Fruit fly (Drosophila melanogaster) whole organism, wandering third instar larva: ENCODE results near the gene CG32706.

ENCODE experiments used
- CG32264 ChIP-seq: fragments of 200-800 bp; sonication (Bioruptor generic); optimal IDR thresholded peaks from 2 replicates; lab custom pipeline; 2016; ENCODE audit warnings: missing biosample characterization, missing genetic modification characterization
- CG9705 ChIP-seq: fragments of 200-800 bp; sonication (Bioruptor generic); optimal IDR thresholded peaks from 2 replicates; lab custom pipeline; 2018; ENCODE audit warnings: missing biosample characterization, mild to moderate bottlenecking, missing genetic modification characterization
- CrebA ChIP-seq: fragments of 200-800 bp; sonication (Bioruptor generic); optimal IDR thresholded peaks from 2 replicates; lab custom pipeline; 2016; ENCODE audit warnings: missing biosample characterization, mild to moderate bottlenecking, missing genetic modification characterization, borderline replicate concordance
- Dfd ChIP-seq: fragments of >200 bp; optimal IDR thresholded peaks from 2 replicates; lab custom pipeline; 2017; ENCODE audit warnings: missing biosample characterization, missing genetic modification characterization
- Dif ChIP-seq: fragments of 200-275, 200-300 bp; sonication (Bioruptor generic); optimal IDR thresholded peaks from 2 replicates; lab custom pipeline; 2018; ENCODE audit warnings: missing biosample characterization, missing genetic modification characterization; ENCODE audit not compliant: partially characterized antibody
- GATAd ChIP-seq: sonication (Bioruptor generic); optimal IDR thresholded peaks from 2 replicates; lab custom pipeline; 2016; ENCODE audit warnings: missing biosample characterization, missing genetic modification characterization
- HLH106 ChIP-seq: fragments of 200-800 bp; optimal IDR thresholded peaks from 3 replicates; lab custom pipeline; 2019; ENCODE audit warnings: missing biosample characterization, mild to moderate bottlenecking, missing genetic modification characterization, moderate library complexity
- Hr78 ChIP-seq: fragments of >200 bp; optimal IDR thresholded peaks from 2 replicates; lab custom pipeline; 2017; ENCODE audit warnings: missing biosample characterization, missing genetic modification characterization
- Hr83 ChIP-seq: fragments of 200-300 bp; sonication (Bioruptor generic); optimal IDR thresholded peaks from 2 replicates; lab custom pipeline; 2016; ENCODE audit warnings: missing biosample characterization, mild to moderate bottlenecking, missing genetic modification characterization, moderate library complexity; ENCODE audit not compliant: poor library complexity, severe bottlenecking
- Jra ChIP-seq: sonication (Bioruptor generic); optimal IDR thresholded peaks from 2 replicates; lab custom pipeline; 2016; ENCODE audit warnings: missing biosample characterization, missing genetic modification characterization
- Mio ChIP-seq: sonication (Bioruptor generic); optimal IDR thresholded peaks from 2 replicates; lab custom pipeline; 2016; ENCODE audit warnings: missing biosample characterization, missing genetic modification characterization
- Myc ChIP-seq: fragments of >200 bp; optimal IDR thresholded peaks from 2 replicates; lab custom pipeline; 2017
- N ChIP-seq: fragments of >200 bp; optimal IDR thresholded peaks from 2 replicates; lab custom pipeline; 2018; ENCODE audit warnings: missing biosample characterization, missing external identifiers, missing genetic modification characterization
- OdsH ChIP-seq: fragments of 200-800 bp; sonication (Bioruptor generic); optimal IDR thresholded peaks from 2 replicates; lab custom pipeline; 2016; ENCODE audit warnings: missing biosample characterization, mild to moderate bottlenecking, missing genetic modification characterization
- Sp1 ChIP-seq: fragments of 200-800 bp; sonication (Bioruptor generic); optimal IDR thresholded peaks from 3 replicates; lab custom pipeline; 2019; ENCODE audit warnings: missing biosample characterization, mild to moderate bottlenecking, missing genetic modification characterization, moderate library complexity
- Vsx2 ChIP-seq: fragments of 200-300, 225-300 bp; sonication (Bioruptor generic); optimal IDR thresholded peaks from 2 replicates; lab custom pipeline; 2018; ENCODE audit warnings: missing biosample characterization, missing genetic modification characterization; ENCODE audit not compliant: partially characterized antibody
- br ChIP-seq: fragments of 200-800 bp; sonication (Bioruptor generic); optimal IDR thresholded peaks from 2 replicates; lab custom pipeline; 2016; ENCODE audit warnings: missing biosample characterization, missing genetic modification characterization
- brk ChIP-seq: fragments of 200-800 bp; sonication (Bioruptor generic); optimal IDR thresholded peaks from 2 replicates; lab custom pipeline; 2016; ENCODE audit warnings: missing biosample characterization, mild to moderate bottlenecking, missing genetic modification characterization
- dl ChIP-seq, 2 experiments: fragments of 175-275, 200-275 bp in 1 of 2; fragments of 200-275 bp in 1 of 2; sonication (Bioruptor generic); optimal IDR thresholded peaks; lab custom pipeline; 2018; ENCODE audit warnings: mild to moderate bottlenecking in 2 of 2, missing biosample characterization in 2 of 2, missing genetic modification characterization in 2 of 2, moderate library complexity in 2 of 2; ENCODE audit not compliant: partially characterized antibody in 2 of 2, insufficient read depth in 1 of 2
- dmrt93B ChIP-seq: fragments of 200-800 bp; sonication (Bioruptor generic); optimal IDR thresholded peaks from 2 replicates; lab custom pipeline; 2018; ENCODE audit warnings: missing biosample characterization, mild to moderate bottlenecking, missing genetic modification characterization
- dsf ChIP-seq: sonication (Bioruptor generic); optimal IDR thresholded peaks from 2 replicates; lab custom pipeline; 2016; ENCODE audit warnings: missing biosample characterization, missing genetic modification characterization, borderline replicate concordance
- ey ChIP-seq: fragments of 200-800 bp; sonication (Bioruptor generic); optimal IDR thresholded peaks from 2 replicates; lab custom pipeline; 2016; ENCODE audit warnings: missing biosample characterization, missing genetic modification characterization
- foxo ChIP-seq, 2 experiments: fragments of 200-800 bp; sonication (Bioruptor generic); optimal IDR thresholded peaks; 2 replicates in 1 of 2; 3 replicates in 1 of 2; lab custom pipeline; 2016 to 2017; ENCODE audit warnings: missing biosample characterization in 2 of 2, missing genetic modification characterization in 2 of 2
- fru ChIP-seq: fragments of 200-800 bp; sonication (Bioruptor generic); optimal IDR thresholded peaks from 3 replicates; lab custom pipeline; 2016; ENCODE audit warnings: missing biosample characterization, mild to moderate bottlenecking, missing genetic modification characterization
- jim ChIP-seq: fragments of 175-275, 200-325 bp; sonication (Bioruptor generic); optimal IDR thresholded peaks from 2 replicates; lab custom pipeline; 2016; ENCODE audit warnings: missing biosample characterization, mild to moderate bottlenecking, missing genetic modification characterization
- lola ChIP-seq: fragments of >200 bp; optimal IDR thresholded peaks from 2 replicates; lab custom pipeline; 2017; ENCODE audit warnings: missing biosample characterization, missing genetic modification characterization
- rgr ChIP-seq: fragments of 200-800 bp; sonication (Bioruptor generic); optimal IDR thresholded peaks from 3 replicates; lab custom pipeline; 2016; ENCODE audit warnings: missing biosample characterization, mild to moderate bottlenecking, missing genetic modification characterization
- sage ChIP-seq: fragments of 200-800 bp; sonication (Bioruptor generic); optimal IDR thresholded peaks from 2 replicates; lab custom pipeline; 2016; ENCODE audit warnings: missing biosample characterization, mild to moderate bottlenecking, missing genetic modification characterization
- sv ChIP-seq: fragments of 200-800 bp; sonication (Bioruptor generic); optimal IDR thresholded peaks from 3 replicates; lab custom pipeline; 2016; ENCODE audit warnings: missing biosample characterization, missing genetic modification characterization
- tai ChIP-seq: sonication (Bioruptor generic); optimal IDR thresholded peaks from 2 replicates; lab custom pipeline; 2016; ENCODE audit warnings: missing biosample characterization, missing genetic modification characterization
- usp ChIP-seq: fragments of >200 bp; optimal IDR thresholded peaks from 2 replicates; lab custom pipeline; 2017; ENCODE audit warnings: missing biosample characterization, missing genetic modification characterization
- woc ChIP-seq: sonication (Bioruptor generic); optimal IDR thresholded peaks from 2 replicates; lab custom pipeline; 2016; ENCODE audit warnings: missing biosample characterization, mild to moderate bottlenecking, missing genetic modification characterization

Gene CG32706

DNA sequence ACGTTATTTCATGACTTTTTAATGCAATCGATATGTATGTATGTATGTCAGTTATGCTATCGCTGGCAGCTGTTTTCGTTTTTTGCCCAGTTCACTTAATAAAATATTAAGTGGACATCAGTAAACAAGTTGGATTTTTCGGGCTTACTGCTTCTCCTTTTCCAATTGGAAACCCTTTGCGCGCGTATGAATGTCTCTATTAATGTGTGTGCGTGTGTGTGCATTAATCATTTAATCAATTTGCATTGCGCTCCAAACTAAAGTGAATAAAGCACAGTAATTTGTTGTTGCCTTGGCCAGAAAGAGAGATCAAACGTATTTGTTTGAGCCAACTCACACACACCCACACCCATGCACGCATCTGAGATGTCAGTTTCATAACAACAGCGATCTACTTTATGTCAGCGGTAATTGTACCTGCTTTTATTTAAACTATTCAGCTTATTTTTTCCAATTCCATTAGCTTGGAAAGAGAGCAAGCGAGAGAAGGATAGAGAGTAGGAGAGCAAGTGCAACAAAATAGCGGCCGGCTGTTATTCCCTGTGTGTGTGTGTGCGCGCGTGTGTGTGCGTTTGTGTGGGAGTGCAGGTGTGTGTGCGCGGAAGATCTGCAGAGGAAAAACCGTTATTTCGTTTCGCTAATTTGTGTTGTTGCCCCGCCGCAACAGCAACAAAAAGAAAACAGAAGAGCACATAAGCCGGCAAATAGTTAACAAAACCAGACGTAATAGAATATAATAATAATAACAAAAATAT, 23.4 kb downstream of the CG32706 start:
- TF ChIP-seq Hr83 (no peak), dsf (GFP tag; lab: Kevin White, UChicago) (no peak), foxo (GFP tag; optimal IDR thresholded peaks at IDR 0.05; lab: Kevin White, UChicago) (no peak), jim (GFP tag; lab: Kevin White, UChicago) (no peak), Dfd (peak; percentile 85), sv (no peak), Dif (GFP tag; lab: Kevin White, UChicago) (no peak)

DNA sequence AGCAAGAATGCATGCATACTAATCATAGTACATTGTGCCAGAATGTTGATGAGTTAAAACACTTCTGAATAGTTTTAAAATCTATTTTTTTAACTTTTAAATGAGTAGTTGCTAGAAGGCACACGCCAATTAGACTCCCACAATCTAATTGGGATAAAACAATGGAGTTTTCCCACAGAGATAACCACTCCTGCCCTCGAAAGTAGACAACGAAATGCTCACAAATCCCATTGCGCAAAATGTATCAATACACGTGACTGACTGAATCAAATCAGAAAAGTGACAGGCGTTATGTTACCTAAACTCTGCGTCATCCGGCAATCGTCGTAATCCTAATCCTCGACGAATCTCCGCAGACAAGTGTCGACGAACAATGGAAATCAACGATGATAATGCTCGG, 30.9 kb downstream of the CG32706 start:
- TF ChIP-seq br (GFP tag; lab: Kevin White, UChicago) (no peak), sage (GFP tag; lab: Kevin White, UChicago) (no peak), foxo (GFP tag; optimal IDR thresholded peaks at IDR 0.05; lab: Kevin White, UChicago) (no peak), HLH106 (no peak), CG32264 (no peak), Myc (lab: Kevin White, UChicago) (no peak), usp (GFP tag; lab: Kevin White, UChicago) (no peak)

DNA sequence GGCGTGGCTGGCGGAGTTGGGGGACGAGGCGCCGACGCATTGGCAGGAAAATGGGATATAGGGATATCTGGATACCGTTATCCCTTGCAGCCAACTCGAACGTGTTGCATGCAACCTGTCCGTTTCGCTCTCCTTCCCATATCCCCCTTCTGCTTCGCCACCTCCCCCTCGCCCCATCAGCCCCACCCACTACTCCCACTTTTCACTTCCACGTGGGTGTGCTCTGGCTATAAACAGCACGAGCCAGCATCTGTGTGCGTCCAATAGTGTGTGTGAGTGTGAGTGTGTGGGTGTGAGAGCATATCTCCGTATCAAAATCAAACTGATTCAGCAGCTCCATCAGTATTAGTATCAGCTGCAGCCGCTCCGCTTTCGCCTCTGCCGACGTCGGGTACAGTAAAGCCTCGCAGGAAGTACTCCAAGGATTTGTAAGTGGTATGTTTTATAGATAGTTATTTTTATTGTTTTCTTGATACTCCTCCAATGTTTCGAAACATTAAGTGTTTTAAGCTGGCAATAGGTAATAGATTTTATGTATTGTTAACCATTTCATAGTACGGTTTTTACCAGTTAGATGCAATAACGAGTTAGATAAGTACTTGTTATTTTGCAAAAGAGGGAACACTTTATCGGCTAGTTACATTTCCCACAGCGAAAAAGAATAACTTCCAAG, 32.2 kb downstream of the CG32706 start:
- TF ChIP-seq dl (GFP tag; optimal IDR thresholded peaks at IDR 0.05; lab: Kevin White, UChicago; ENCODE audit: insufficient read depth in 1 of 2, partially characterized antibody in 2 of 2) (no peak), Dfd (no peak), Sp1 (GFP tag; lab: Kevin White, UChicago) (no peak), OdsH (GFP tag; lab: Kevin White, UChicago) (no peak), GATAd (GFP tag; lab: Kevin White, UChicago) (no peak), Myc (lab: Kevin White, UChicago) (no peak), Mio (GFP tag; lab: Kevin White, UChicago) (no peak), CG32264 (no peak), Vsx2 (no peak), ey (no peak), usp (GFP tag; lab: Kevin White, UChicago) (no peak), N (GFP tag; lab: Kevin White, UChicago) (no peak), dsf (GFP tag; lab: Kevin White, UChicago) (no peak), Jra (GFP tag; lab: Kevin White, UChicago) (no peak)

DNA sequence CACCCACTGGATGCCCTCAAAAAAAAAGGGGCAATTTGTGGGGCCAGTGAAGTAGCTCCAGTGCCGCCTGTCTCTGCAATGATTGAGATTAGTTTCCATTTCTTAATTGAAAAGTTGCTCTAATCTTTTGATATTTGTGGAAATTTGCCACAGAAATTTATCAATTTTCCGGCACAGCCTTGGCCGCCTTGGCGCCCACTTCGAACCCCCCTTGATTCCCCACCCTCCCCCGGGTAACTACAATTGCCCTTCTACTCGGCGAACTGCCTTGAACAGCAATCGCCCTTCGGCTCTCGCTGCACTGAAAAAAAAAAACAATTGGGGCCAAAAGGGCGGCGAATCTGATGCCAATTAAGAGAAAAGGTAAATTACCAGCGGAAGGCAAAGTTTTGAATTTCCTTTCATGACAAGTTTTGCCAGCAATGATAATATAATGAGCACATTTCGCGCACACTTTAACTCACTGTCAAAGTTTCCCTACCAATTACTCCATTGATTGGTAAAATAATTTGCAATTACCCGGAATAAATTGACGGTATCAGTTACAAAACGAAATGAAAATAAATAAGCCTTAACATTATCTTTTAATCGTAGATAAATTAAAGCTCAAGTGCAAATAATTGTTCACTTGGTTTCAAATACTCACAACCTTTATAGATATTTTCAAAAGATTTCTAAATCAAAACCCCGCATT, 32.9 kb downstream of the CG32706 start:
- TF ChIP-seq HLH106 (no peak), dmrt93B (GFP tag; lab: Kevin White, UChicago) (no peak), lola (GFP tag; lab: Kevin White, UChicago) (no peak), dl (GFP tag; optimal IDR thresholded peaks at IDR 0.05; lab: Kevin White, UChicago; ENCODE audit: insufficient read depth in 1 of 2, partially characterized antibody in 2 of 2) (no peak), fru (GFP tag; lab: Kevin White, UChicago) (no peak), tai (GFP tag; lab: Kevin White, UChicago) (no peak), sage (GFP tag; lab: Kevin White, UChicago) (no peak), Hr83 (no peak), Vsx2 (no peak), woc (GFP tag; lab: Kevin White, UChicago) (no peak), rgr (GFP tag; lab: Kevin White, UChicago) (no peak), CrebA (GFP tag; lab: Kevin White, UChicago) (no peak), Sp1 (GFP tag; lab: Kevin White, UChicago) (no peak), Hr78 (GFP tag; lab: Kevin White, UChicago) (no peak), CG9705 (GFP tag; lab: Kevin White, UChicago) (no peak), Jra (GFP tag; lab: Kevin White, UChicago) (no peak), brk (GFP tag; lab: Kevin White, UChicago) (no peak), br (GFP tag; lab: Kevin White, UChicago) (no peak)
- TF ChIP-seq, all 38 proteins: peak for 0
